Fruit fly (Drosophila melanogaster) whole organism, embryonic: Measurements from ENCODE around the gene Cyp1.
A peak's percentile ranks its signal among the peaks of the same experiment; 100 is the strongest.

Experiments used
- Atf3 ChIP-seq: fragments of 200-800 bp; sonication (Bioruptor generic); optimal IDR thresholded peaks from 3 replicates; lab custom pipeline; 2016; ENCODE audit warnings: missing biosample characterization, missing genetic modification characterization
- CG10431 ChIP-seq: fragments of 200-800 bp; sonication (Bioruptor generic); optimal IDR thresholded peaks from 3 replicates; lab custom pipeline; 2018; ENCODE audit warnings: missing biosample characterization, mild to moderate bottlenecking, missing genetic modification characterization
- CG11696 ChIP-seq: fragments of 200-800 bp; sonication (Bioruptor generic); IDR thresholded peaks from 2 replicates; pipeline ENCODE4 v1.3.6; 2022; ENCODE audit warnings: missing biosample characterization, missing genetic modification characterization
- CG12236 ChIP-seq: fragments of 200-800 bp; sonication (Bioruptor generic); optimal IDR thresholded peaks from 2 replicates; lab custom pipeline; 2016; ENCODE audit warnings: missing biosample characterization, missing genetic modification characterization
- CG12659 ChIP-seq: fragments of 200-800 bp; sonication (Bioruptor generic); optimal IDR thresholded peaks from 3 replicates; lab custom pipeline; 2017; ENCODE audit warnings: mild to moderate bottlenecking, missing biosample characterization, missing genetic modification reagents, missing genetic modification characterization
- CG17186 ChIP-seq: fragments of 200-800 bp; sonication (Bioruptor generic); optimal IDR thresholded peaks from 3 replicates; lab custom pipeline; 2017; ENCODE audit warnings: missing biosample characterization, missing genetic modification reagents, missing genetic modification characterization
- CG17829 ChIP-seq: fragments of 200-800 bp; optimal IDR thresholded peaks from 2 replicates; lab custom pipeline; 2019; ENCODE audit warnings: missing biosample characterization, mild to moderate bottlenecking, missing genetic modification characterization, moderate library complexity
- CG18599 ChIP-seq: fragments of 200-800 bp; sonication (Bioruptor generic); optimal IDR thresholded peaks from 3 replicates; lab custom pipeline; 2017; ENCODE audit warnings: missing biosample characterization, missing genetic modification characterization, mild to moderate bottlenecking, moderate library complexity, missing genetic modification reagents
- CG2202 ChIP-seq: fragments of 200-800 bp; sonication (Bioruptor generic); optimal IDR thresholded peaks from 2 replicates; lab custom pipeline; 2018; ENCODE audit warnings: missing biosample characterization, mild to moderate bottlenecking, missing genetic modification characterization
- CG33557 ChIP-seq: fragments of 200-800 bp; sonication (Bioruptor generic); optimal IDR thresholded peaks from 2 replicates; lab custom pipeline; 2019; ENCODE audit warnings: missing biosample characterization, mild to moderate bottlenecking, missing genetic modification characterization, moderate library complexity
- CG34376 ChIP-seq: fragments of 200-800 bp; sonication (Bioruptor generic); optimal IDR thresholded peaks from 2 replicates; lab custom pipeline; 2018; ENCODE audit warnings: missing biosample characterization, mild to moderate bottlenecking, missing genetic modification characterization
- CG4360 ChIP-seq: fragments of 200-800 bp; sonication (Bioruptor generic); IDR thresholded peaks from 2 replicates; pipeline ENCODE4 v1.3.6; 2022; ENCODE audit warnings: missing biosample characterization, missing genetic modification characterization
- CG4820 ChIP-seq: fragments of 200-800 bp; sonication (Bioruptor generic); optimal IDR thresholded peaks from 3 replicates; lab custom pipeline; 2016; ENCODE audit warnings: missing biosample characterization, missing genetic modification characterization
- CG5180 ChIP-seq: fragments of 200-800 bp; sonication (Bioruptor generic); optimal IDR thresholded peaks from 3 replicates; lab custom pipeline; 2017; ENCODE audit warnings: missing biosample characterization, missing genetic modification characterization, mild to moderate bottlenecking, moderate library complexity, missing genetic modification reagents
- CG6854 ChIP-seq: fragments of 200-800 bp; sonication (Bioruptor generic); optimal IDR thresholded peaks from 3 replicates; lab custom pipeline; 2017; ENCODE audit warnings: missing biosample characterization, mild to moderate bottlenecking, missing genetic modification characterization
- CG7372 ChIP-seq: fragments of 200-800 bp; sonication (Bioruptor generic); IDR thresholded peaks from 2 replicates; pipeline ENCODE4 v1.3.6; 2022; ENCODE audit warnings: missing biosample characterization, missing genetic modification characterization
- CG7839 ChIP-seq: fragments of 200-800 bp; sonication (Bioruptor generic); optimal IDR thresholded peaks from 3 replicates; lab custom pipeline; 2018; ENCODE audit warnings: missing biosample characterization, mild to moderate bottlenecking, missing genetic modification characterization, moderate library complexity
- CG7928 ChIP-seq: fragments of 200-800 bp; sonication (Bioruptor generic); optimal IDR thresholded peaks from 2 replicates; lab custom pipeline; 2017; ENCODE audit warnings: missing biosample characterization, mild to moderate bottlenecking, missing genetic modification characterization
- CkIIα-i1 ChIP-seq: fragments of 200-800 bp; sonication (Bioruptor generic); IDR thresholded peaks from 2 replicates; pipeline ENCODE4 v1.3.6; 2022; ENCODE audit warnings: missing biosample characterization, missing genetic modification characterization
- Dip2 ChIP-seq: fragments of 200-800 bp; sonication (Bioruptor generic); IDR thresholded peaks from 2 replicates; pipeline ENCODE4 v1.3.6; 2022; ENCODE audit warnings: missing biosample characterization, missing genetic modification characterization
- Elba2 ChIP-seq: fragments of 200-800 bp; sonication (Bioruptor generic); optimal IDR thresholded peaks from 3 replicates; lab custom pipeline; 2016; ENCODE audit warnings: missing biosample characterization, missing genetic modification characterization
- Nf-YA ChIP-seq: fragments of 200-800 bp; sonication (Bioruptor generic); IDR thresholded peaks from 2 replicates; pipeline ENCODE4 v1.3.6; 2022; ENCODE audit warnings: missing biosample characterization, missing genetic modification characterization
- NfI ChIP-seq: fragments of 200-800 bp; sonication (Bioruptor generic); optimal IDR thresholded peaks from 3 replicates; lab custom pipeline; 2018; ENCODE audit warnings: missing biosample characterization, mild to moderate bottlenecking, missing genetic modification characterization, moderate library complexity
- Side ChIP-seq: fragments of 200-800 bp; sonication (Bioruptor generic); optimal IDR thresholded peaks from 2 replicates; lab custom pipeline; 2016; ENCODE audit warnings: missing biosample characterization, missing genetic modification characterization
- Spps ChIP-seq: fragments of 200-800 bp; sonication (Bioruptor generic); optimal IDR thresholded peaks from 2 replicates; lab custom pipeline; 2018; ENCODE audit warnings: missing biosample characterization, mild to moderate bottlenecking, missing genetic modification characterization
- TFAM ChIP-seq: fragments of 200-800 bp; sonication (Bioruptor generic); optimal IDR thresholded peaks from 2 replicates; lab custom pipeline; 2017; ENCODE audit warnings: missing biosample characterization, missing genetic modification characterization, inconsistent platforms
- Tbp ChIP-seq: fragments of >200 bp; optimal IDR thresholded peaks from 2 replicates; lab custom pipeline; 2018; ENCODE audit warnings: missing biosample characterization, missing genetic modification characterization
- Vsx1 ChIP-seq: fragments of 200-800 bp; sonication (Bioruptor generic); optimal IDR thresholded peaks from 2 replicates; lab custom pipeline; 2017; ENCODE audit warnings: missing biosample characterization, mild to moderate bottlenecking, missing genetic modification characterization, missing genetic modification reagents
- Xbp1 ChIP-seq: fragments of 200-800 bp; sonication (Bioruptor generic); optimal IDR thresholded peaks from 3 replicates; lab custom pipeline; 2016; ENCODE audit warnings: missing biosample characterization, mild to moderate bottlenecking, missing genetic modification characterization
- aop ChIP-seq: fragments of 200-800 bp; sonication (Bioruptor generic); IDR thresholded peaks from 2 replicates; pipeline ENCODE4 v1.3.6; 2022; ENCODE audit warnings: missing biosample characterization, missing genetic modification characterization
- chinmo ChIP-seq: fragments of 200-800 bp; sonication (Bioruptor generic); IDR thresholded peaks from 4 replicates; pipeline ENCODE4 v1.3.6; 2022; ENCODE audit warnings: missing biosample characterization, missing genetic modification characterization; ENCODE audit not compliant: partially characterized antibody
- disco-r ChIP-seq: fragments of 200-800 bp; sonication (Bioruptor generic); optimal IDR thresholded peaks from 2 replicates; lab custom pipeline; 2016; ENCODE audit warnings: missing biosample characterization, missing genetic modification characterization
- dpn ChIP-seq, 2 experiments: fragments of 200-800 bp; sonication (Bioruptor generic); optimal IDR thresholded peaks; 3 replicates each; lab custom pipeline; 2016; ENCODE audit warnings: missing biosample characterization in 2 of 2, missing genetic modification characterization in 2 of 2
- gcm2 ChIP-seq: fragments of 200-800 bp; sonication (Bioruptor generic); optimal IDR thresholded peaks from 2 replicates; lab custom pipeline; 2016; ENCODE audit warnings: missing biosample characterization, missing genetic modification characterization
- gro ChIP-seq: fragments of 200-800 bp; sonication (Bioruptor generic); optimal IDR thresholded peaks from 2 replicates; lab custom pipeline; 2016; ENCODE audit warnings: missing biosample characterization, missing genetic modification characterization
- hb ChIP-seq: fragments of 200-800 bp; sonication (Bioruptor generic); IDR thresholded peaks from 3 replicates; pipeline ENCODE4 v1.3.6; 2022; ENCODE audit warnings: missing biosample characterization, missing genetic modification characterization; ENCODE audit not compliant: partially characterized antibody
- jigr1 ChIP-seq: fragments of 200-800 bp; sonication (Bioruptor generic); IDR thresholded peaks from 3 replicates; pipeline ENCODE4 v1.3.6; 2022; ENCODE audit warnings: missing biosample characterization, missing genetic modification characterization
- ken ChIP-seq: fragments of 200-800 bp; sonication (Bioruptor generic); IDR thresholded peaks from 3 replicates; pipeline ENCODE4 v1.3.6; 2022; ENCODE audit warnings: missing biosample characterization, missing genetic modification characterization
- lilli ChIP-seq: fragments of 200-800 bp; sonication (Bioruptor generic); optimal IDR thresholded peaks from 3 replicates; lab custom pipeline; 2016; ENCODE audit warnings: missing biosample characterization, missing genetic modification characterization
- lola ChIP-seq, 3 experiments: fragments of >200 bp in 2 of 3; fragments of 200-800 bp in 1 of 3; sonication (Bioruptor generic) in 1 of 3; optimal IDR thresholded peaks; 2 replicates each; lab custom pipeline; 2017 to 2019; ENCODE audit warnings: missing biosample characterization in 3 of 3, missing genetic modification characterization in 3 of 3, mild to moderate bottlenecking in 1 of 3, moderate library complexity in 1 of 3
- mam ChIP-seq: fragments of 200-800 bp; sonication (Bioruptor generic); optimal IDR thresholded peaks from 3 replicates; lab custom pipeline; 2016; ENCODE audit warnings: missing biosample characterization, missing genetic modification characterization
- mld ChIP-seq: fragments of 200-800 bp; sonication (Bioruptor generic); IDR thresholded peaks from 3 replicates; pipeline ENCODE4 v1.3.6; 2022; ENCODE audit warnings: missing biosample characterization, missing genetic modification characterization; ENCODE audit not compliant: partially characterized antibody
- nerfin-2 ChIP-seq: fragments of 200-800 bp; sonication (Bioruptor generic); IDR thresholded peaks from 2 replicates; pipeline ENCODE4 v1.3.6; 2022; ENCODE audit warnings: missing biosample characterization, missing genetic modification characterization; ENCODE audit not compliant: partially characterized antibody
- pb ChIP-seq: fragments of 200-800 bp; sonication (Bioruptor generic); optimal IDR thresholded peaks from 3 replicates; lab custom pipeline; 2016; ENCODE audit warnings: missing biosample characterization, missing genetic modification characterization
- pho ChIP-seq: fragments of 200-800 bp; sonication (Bioruptor generic); optimal IDR thresholded peaks from 2 replicates; lab custom pipeline; 2016; ENCODE audit warnings: missing biosample characterization, missing genetic modification characterization
- phol ChIP-seq: fragments of 200-800 bp; sonication (Bioruptor generic); optimal IDR thresholded peaks from 3 replicates; lab custom pipeline; 2018; ENCODE audit warnings: missing biosample characterization, mild to moderate bottlenecking, missing genetic modification characterization, moderate library complexity
- sisA ChIP-seq: fragments of 200-800 bp; sonication (Bioruptor generic); IDR thresholded peaks from 2 replicates; pipeline ENCODE4 v1.3.6; 2022; ENCODE audit warnings: missing biosample characterization, missing genetic modification characterization
- tin ChIP-seq: fragments of 200-800 bp; sonication (Bioruptor generic); optimal IDR thresholded peaks from 3 replicates; lab custom pipeline; 2016; ENCODE audit warnings: missing biosample characterization, missing genetic modification characterization
- vvl ChIP-seq: fragments of 200-800 bp; sonication (Bioruptor generic); IDR thresholded peaks from 2 replicates; pipeline ENCODE4 v1.3.6; 2022; ENCODE audit warnings: missing biosample characterization, missing genetic modification characterization

The Cyp1 gene

DNA sequence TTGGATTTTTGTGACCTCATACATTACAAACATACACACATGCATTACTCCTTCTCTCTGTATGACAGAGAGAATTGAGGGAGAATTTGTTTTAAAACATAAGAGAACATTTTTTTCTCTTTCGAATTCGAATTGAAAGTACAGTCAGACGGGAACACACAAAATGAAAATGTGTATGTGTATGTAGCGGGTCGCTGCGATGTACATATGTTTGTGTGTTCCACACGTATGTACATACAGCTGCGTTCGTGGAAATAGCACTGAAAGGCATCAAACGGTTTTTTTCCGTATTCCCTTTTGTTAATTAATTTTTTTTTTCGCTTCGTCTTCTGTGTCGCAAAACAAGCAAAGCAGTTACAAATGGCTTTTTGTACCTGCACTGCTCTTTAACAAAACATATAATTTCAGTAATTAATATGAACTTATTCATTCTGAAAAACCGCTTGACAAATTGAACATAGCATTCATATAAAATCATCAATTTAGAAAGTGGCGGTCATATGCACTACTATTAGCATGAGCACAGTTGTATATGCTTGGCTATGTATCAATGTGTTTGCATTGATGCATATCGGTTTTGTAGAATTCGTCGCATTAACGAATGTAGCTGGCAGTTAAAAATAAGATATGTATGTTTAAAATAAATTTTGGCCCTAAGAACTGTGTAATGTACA, 12.6 kb upstream of the Cyp1 start (continued):
- peak; percentile 93 for TF ChIP-seq disco-r (GFP tag; lab: Kevin White, UChicago)
- peak; percentile 97 for TF ChIP-seq lilli
- TF ChIP-seq CG17186 = peak; percentile 82
- TF ChIP-seq Tbp (GFP tag; lab: Kevin White, UChicago) = no peak
- no peak for TF ChIP-seq nerfin-2 (GFP tag; lab: Robert Waterston, UW)
- TF ChIP-seq CG7839 (tag; lab: Kevin White, UChicago) = peak; percentile 98
- TF ChIP-seq CG4820 (GFP tag; lab: Kevin White, UChicago) = peak; percentile 90
- peak; percentile 86 for TF ChIP-seq Nf-YA (GFP tag; lab: Robert Waterston, UW)
- TF ChIP-seq vvl = peak; percentile 93
- peak; percentile 95 for TF ChIP-seq CG6854 (GFP tag; lab: Kevin White, UChicago)
- TF ChIP-seq CG34376 (GFP tag; lab: Kevin White, UChicago) = peak; percentile 98
- TF ChIP-seq Atf3 (GFP tag; lab: Kevin White, UChicago) = peak; percentile 90
- TF ChIP-seq aop = peak; percentile 43; the same call in 1 of the 2 replicates
- TF ChIP-seq chinmo (GFP tag; lab: Robert Waterston, UW) = no peak; the same call in 2 of the 4 replicates
- TF ChIP-seq Spps (tag; lab: Kevin White, UChicago) = peak; percentile 93
- TF ChIP-seq pho (GFP tag; lab: Kevin White, UChicago) = peak; percentile 94
- TF ChIP-seq CG2202 (tag; lab: Kevin White, UChicago) = peak; percentile 94
- TF ChIP-seq tin (GFP tag; lab: Kevin White, UChicago) = peak; percentile 93
- TF ChIP-seq CG33557 (GFP tag; lab: Kevin White, UChicago) = peak; percentile 96
- TF ChIP-seq pb (GFP tag; lab: Kevin White, UChicago) = peak; percentile 92
- peak; percentile 98 for TF ChIP-seq CG11696 (GFP tag; lab: Robert Waterston, UW)
- peak; percentile 97 for TF ChIP-seq CG18599
- TF ChIP-seq mam (GFP tag; lab: Kevin White, UChicago) = peak; percentile 95
- TF ChIP-seq jigr1 (GFP tag; lab: Robert Waterston, UW) = peak; percentile 86
- TF ChIP-seq CG7928 (GFP tag; lab: Kevin White, UChicago) = peak; percentile 74
- peak; percentile 91 for TF ChIP-seq CG5180
- TF ChIP-seq NfI = peak; percentile 96
- TF ChIP-seq CG7372 (GFP tag; lab: Robert Waterston, UW) = peak; percentile 93
- TF ChIP-seq mld (GFP tag; lab: Robert Waterston, UW) = no peak
- peak; percentile 91 for TF ChIP-seq sisA
- peak; percentile 97 for TF ChIP-seq gro (GFP tag; lab: Kevin White, UChicago)
- peak; percentile 93 for TF ChIP-seq Xbp1 (GFP tag; lab: Kevin White, UChicago)
- no peak for TF ChIP-seq hb
- peak; percentile 86 for TF ChIP-seq gcm2
- TF ChIP-seq CG12659 (GFP tag; lab: Kevin White, UChicago) = peak; percentile 98
- peak; percentile 95 to 96 for TF ChIP-seq dpn (GFP tag; optimal IDR thresholded peaks at IDR 0.05; lab: Kevin White, UChicago)
- TF ChIP-seq CG4360 (GFP tag; lab: Robert Waterston, UW) = peak; percentile 64; the same call in 1 of the 2 replicates
- peak; percentile 75 for TF ChIP-seq TFAM (GFP tag; lab: Kevin White, UChicago)
- peak; percentile 88 for TF ChIP-seq Vsx1
- peak; percentile 96 for TF ChIP-seq Side
- TF ChIP-seq CG12236 (GFP tag; lab: Kevin White, UChicago) = peak; percentile 93
- peak; percentile 94 for TF ChIP-seq CG10431
- peak; percentile 89 for TF ChIP-seq ken
- TF ChIP-seq phol = peak; percentile 97
- peak; percentile 96 for TF ChIP-seq CG17829 (tag; lab: Kevin White, UChicago)
- TF ChIP-seq CkIIα-i1 (GFP tag; lab: Robert Waterston, UW) = no peak
- TF ChIP-seq lola (GFP tag; optimal IDR thresholded peaks at IDR 0.05; lab: Kevin White, UChicago) = peak in 1 of 3 experiments; percentile 97
- no peak; the same call in 1 of the 2 replicates for TF ChIP-seq Dip2 (GFP tag; lab: Robert Waterston, UW)
- no peak for TF ChIP-seq Elba2 (GFP tag; lab: Kevin White, UChicago)
